Worm (Caenorhabditis elegans): ENCODE results near the gene Y116A8C.467.
"Not testable (repeated sequence)": the region's sequence is repeated elsewhere in the genome, so short reads cannot be mapped to it uniquely, and the experiment has no call there.

The Y116A8C.467 gene

ce11 chrIV:17087384-17088099 is 23.9 kb upstream of the Y116A8C.467 start, which contains the start of the genes snx-13 and snr-1 (continued):
- TF ChIP-seq F13H6.1 (tag; optimal IDR thresholded peaks at IDR 0.05) (peak; percentile 75), lin-13 (GFP tag; optimal IDR thresholded peaks at IDR 0.05) (peak; percentile 87), blmp-1 (tag; optimal IDR thresholded peaks at IDR 0.05; ENCODE audit: insufficient read depth) (peak; percentile 3), ZK546.5 (tag; optimal IDR thresholded peaks at IDR 0.05) (peak; percentile 24), nhr-23 (tag; optimal IDR thresholded peaks at IDR 0.05) (no peak)

ce11 chrIV:17084839-17085238 is 21.2 kb upstream of the Y116A8C.467 start:
- TF ChIP-seq crh-2 (tag; optimal IDR thresholded peaks at IDR 0.05) (no peak), unc-55 (GFP tag; optimal IDR thresholded peaks at IDR 0.05) (no peak), Y55F3AM.14 (GFP tag; optimal IDR thresholded peaks at IDR 0.05) (no peak), lsy-2 (tag; optimal IDR thresholded peaks at IDR 0.05) (no peak), aly-2 (tag; optimal IDR thresholded peaks at IDR 0.05) (no peak), nhr-129 (tag; optimal IDR thresholded peaks at IDR 0.05) (no peak), sma-9 (GFP tag; optimal IDR thresholded peaks at IDR 0.05) (no peak), sma-9 (tag; optimal IDR thresholded peaks at IDR 0.05) (no peak), ztf-1 (GFP tag; conservative IDR thresholded peaks at IDR 0.05) (no peak), unc-39 (tag; optimal IDR thresholded peaks at IDR 0.05) (no peak), blmp-1 (tag; optimal IDR thresholded peaks at IDR 0.05; ENCODE audit: insufficient read depth) (no peak)

ce11 chrIV:17084317-17084716 is 20.7 kb upstream of the Y116A8C.467 start:
- TF ChIP-seq sma-9 (GFP tag; optimal IDR thresholded peaks at IDR 0.05) (no peak), sma-9 (tag; optimal IDR thresholded peaks at IDR 0.05) (no peak), unc-55 (GFP tag; optimal IDR thresholded peaks at IDR 0.05) (peak; percentile 40), lsy-2 (tag; optimal IDR thresholded peaks at IDR 0.05) (peak in 1 of 2 experiments; percentile 15)

- no peak for TF ChIP-seq nhr-12 (tag; optimal IDR thresholded peaks at IDR 0.05)
- TF ChIP-seq elt-3 (tag; optimal IDR thresholded peaks at IDR 0.05) = no peak
- TF ChIP-seq unc-55 (GFP tag; optimal IDR thresholded peaks at IDR 0.05) = no peak
- TF ChIP-seq lin-11 (tag; optimal IDR thresholded peaks at IDR 0.05) = no peak
- no peak for TF ChIP-seq ZK546.5 (tag; optimal IDR thresholded peaks at IDR 0.05)
- TF ChIP-seq C34F6.9 (tag; optimal IDR thresholded peaks at IDR 0.05) = no peak
- TF ChIP-seq unc-62 (GFP tag; optimal IDR thresholded peaks at IDR 0.05) = no peak
Measured at ce11 chrIV:17078649-17079048, 15.0 kb upstream of the Y116A8C.467 start, which contains the start of gene Y116A8C.25. Gene Y116A8C.25, minus strand, starts transcription at chrIV:17078749.

- TF ChIP-seq aly-2, ztf-4, unc-39 (tag; optimal IDR thresholded peaks at IDR 0.05): not testable (repeated sequence)
Measured at ce11 chrIV:17070791-17071190, 7.2 kb upstream of the Y116A8C.467 start, which contains the start of gene Y116A8C.24. Gene Y116A8C.24, minus strand, starts transcription at chrIV:17070891.

ce11 chrIV:17064937-17065336 is 1.3 kb upstream of the Y116A8C.467 start, which contains the start of gene Y116A8C.465:
Gene Y116A8C.465, plus strand, starts transcription at chrIV:17065237.
- not testable (repeated sequence) for TF ChIP-seq lin-11 (tag; optimal IDR thresholded peaks at IDR 0.05); elt-1 (tag; optimal IDR thresholded peaks at IDR 0.05); sma-3 (GFP tag; optimal IDR thresholded peaks at IDR 0.05)

ce11 chrIV:17058036-17058435 is 5.6 kb downstream of the Y116A8C.467 start, which contains the start of gene Y116A8C.44:
Gene Y116A8C.44, minus strand, starts transcription at chrIV:17058136.
- no peak for TF ChIP-seq snpc-4 (tag; optimal IDR thresholded peaks at IDR 0.05)
- no peak for TF ChIP-seq lin-13 (GFP tag; optimal IDR thresholded peaks at IDR 0.05)
- no peak for TF ChIP-seq F13H6.1 (tag; optimal IDR thresholded peaks at IDR 0.05)
- no peak for TF ChIP-seq nhr-237 (tag; optimal IDR thresholded peaks at IDR 0.05)
- TF ChIP-seq C34F6.9 (tag; optimal IDR thresholded peaks at IDR 0.05) = no peak
- no peak for TF ChIP-seq sma-9 (GFP tag; optimal IDR thresholded peaks at IDR 0.05)
- TF ChIP-seq sma-9 (tag; optimal IDR thresholded peaks at IDR 0.05) = no peak
- TF ChIP-seq ZK546.5 (tag; optimal IDR thresholded peaks at IDR 0.05) = no peak
- no peak for TF ChIP-seq ztf-1 (GFP tag; conservative IDR thresholded peaks at IDR 0.05)
- TF ChIP-seq ama-1 (optimal IDR thresholded peaks at IDR 0.05) = no peak
- TF ChIP-seq peb-1 (tag; optimal IDR thresholded peaks at IDR 0.05) = no peak
- TF ChIP-seq fos-1 (tag; optimal IDR thresholded peaks at IDR 0.05) = no peak
- TF ChIP-seq mab-5 (tag; optimal IDR thresholded peaks at IDR 0.05) = no peak
- no peak for TF ChIP-seq unc-55 (GFP tag; optimal IDR thresholded peaks at IDR 0.05)
- TF ChIP-seq mdl-1 (tag; optimal IDR thresholded peaks at IDR 0.05) = no peak

Measured in whole organism, L2 larva.